Fruit fly (Drosophila melanogaster) Kc167 (cell line): Measurements from ENCODE around the gene L2HGDH.

Experiments used
- Myc ChIP-seq: fragments of >200 bp; optimal IDR thresholded peaks from 2 replicates; lab custom pipeline; 2017; ENCODE audit warnings: missing external identifiers
- Sin3A ChIP-seq: fragments of >200 bp; optimal IDR thresholded peaks from 2 replicates; lab custom pipeline; 2018; ENCODE audit warnings: missing external identifiers
- h ChIP-seq: fragments of >200 bp; optimal IDR thresholded peaks from 3 replicates; lab custom pipeline; 2018; ENCODE audit warnings: missing external identifiers
- insv ChIP-seq: fragments of >200 bp; optimal IDR thresholded peaks from 3 replicates; lab custom pipeline; 2018; ENCODE audit warnings: missing external identifiers
- psq ChIP-seq: fragments of >200 bp; optimal IDR thresholded peaks from 2 replicates; lab custom pipeline; 2017; ENCODE audit warnings: missing external identifiers
- ttk ChIP-seq: sonication (Bioruptor generic); optimal IDR thresholded peaks from 2 replicates; lab custom pipeline; 2017; ENCODE audit warnings: missing external identifiers

DNA sequence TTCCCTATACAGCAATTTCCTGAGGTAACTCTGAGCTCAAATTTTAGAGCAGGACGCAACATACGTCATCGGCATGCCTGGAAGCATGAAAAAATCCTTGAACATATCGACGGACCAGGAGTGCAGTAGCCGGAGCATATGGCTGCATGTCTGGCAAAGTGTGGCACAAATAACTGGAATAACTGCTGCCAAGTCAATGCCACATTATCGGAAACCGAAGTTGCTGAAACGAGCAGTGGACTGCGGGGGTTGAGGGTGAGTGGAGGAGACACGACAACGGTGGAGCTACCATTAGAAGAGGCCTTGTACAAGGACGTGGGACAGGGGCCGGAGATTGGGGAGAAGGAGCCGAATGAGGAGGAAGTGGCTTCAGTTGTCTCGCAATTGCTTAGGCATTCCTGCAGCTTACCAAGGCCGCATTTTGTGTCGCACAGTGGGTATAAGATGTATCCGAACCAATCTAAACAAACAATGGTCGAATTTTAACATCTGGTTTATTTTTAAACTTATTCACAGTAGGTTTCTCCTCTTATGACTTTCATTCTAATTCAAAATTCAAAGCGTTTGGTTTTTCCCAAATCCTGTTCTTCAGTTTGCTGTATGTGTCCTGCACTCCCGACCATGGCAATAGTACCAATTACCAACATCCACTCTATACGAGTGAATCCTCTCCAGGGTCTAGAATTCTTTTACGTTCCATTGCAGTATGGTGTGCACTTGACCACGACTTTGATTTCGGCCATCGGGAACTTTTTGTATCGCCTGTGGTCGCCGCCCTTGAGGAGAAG lies 28.3 kb downstream of the L2HGDH start, which contains the start of gene CG46304:
- TF ChIP-seq psq (lab: Kevin White, UChicago) (no peak), insv (lab: Kevin White, UChicago) (no peak), h (lab: Kevin White, UChicago) (no peak), Myc (lab: Kevin White, UChicago) (no peak), Sin3A (lab: Kevin White, UChicago) (no peak), ttk (lab: Kevin White, UChicago) (no peak)
